Worm (Caenorhabditis elegans): Measurements from ENCODE around the gene M02B1.3.

DNA sequence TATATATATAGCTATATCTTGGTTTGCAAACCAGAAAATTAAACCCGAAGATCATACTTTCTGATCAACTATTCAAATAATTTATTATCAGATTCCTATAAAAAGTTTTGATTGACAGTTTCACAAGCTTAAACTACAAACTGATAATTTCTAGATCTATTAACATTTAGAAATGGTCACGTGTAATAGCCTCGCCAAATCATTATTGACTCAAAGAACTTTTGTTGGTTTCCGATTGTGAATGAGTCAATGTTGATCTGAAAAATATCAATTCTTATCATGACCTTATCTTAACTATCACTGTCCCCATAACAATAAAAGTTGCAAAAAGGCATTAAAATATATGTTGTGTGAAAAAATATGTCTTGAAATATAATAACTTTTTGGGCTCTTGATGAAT is 5.8 kb downstream of the M02B1.3 start:
- TF ChIP-seq T22C8.4 (GFP tag; IDR thresholded peaks at IDR 0.05) (no peak), med-1 (GFP tag; optimal IDR thresholded peaks at IDR 0.05; ENCODE audit: insufficient read depth) (no peak), tab-1 (GFP tag; IDR thresholded peaks at IDR 0.05) (no peak), ztf-29 (GFP tag; IDR thresholded peaks at IDR 0.05) (no peak), flt-1 (GFP tag; IDR thresholded peaks at IDR 0.05) (no peak), ztf-23 (GFP tag; IDR thresholded peaks at IDR 0.05) (no peak), cog-1 (tag; optimal IDR thresholded peaks at IDR 0.05) (no peak), klf-2 (GFP tag; conservative IDR thresholded peaks at IDR 0.05) (no peak)

Data from whole organism, midembryonic.